Worm (Caenorhabditis elegans) whole organism, L1 larva: Measurements from ENCODE around the gene Y54H5A.2.

ENCODE experiments used
- C04F5.9 ChIP-seq: sonication (generic microtip); optimal IDR thresholded peaks from 2 replicates; lab custom pipeline; 2016; ENCODE audit warnings: missing genetic modification characterization, missing compliant biosample characterization
- C16A3.4 ChIP-seq: fragments of 150-350 bp; optimal IDR thresholded peaks from 2 replicates; lab custom pipeline; 2014; ENCODE audit warnings: missing biosample characterization, missing genetic modification characterization
- aha-1 ChIP-seq: fragments of 150-350 bp; optimal IDR thresholded peaks from 2 replicates; lab custom pipeline; 2014; ENCODE audit warnings: missing biosample characterization, missing genetic modification characterization
- alr-1 ChIP-seq: fragments of 200-800 bp; sonication (Bioruptor generic); optimal IDR thresholded peaks from 2 replicates; lab custom pipeline; 2018; ENCODE audit warnings: borderline replicate concordance, mild to moderate bottlenecking, missing genetic modification characterization, missing compliant biosample characterization
- aly-2 ChIP-seq: fragments of 150-350 bp; optimal IDR thresholded peaks from 2 replicates; lab custom pipeline; 2014; ENCODE audit warnings: missing biosample characterization, missing genetic modification characterization
- blmp-1 ChIP-seq: fragments of 150-350 bp; optimal IDR thresholded peaks from 2 replicates; lab custom pipeline; 2014; ENCODE audit warnings: missing biosample characterization, missing genetic modification characterization
- ceh-8 ChIP-seq: fragments of 200-800 bp; sonication (Bioruptor generic); optimal IDR thresholded peaks from 2 replicates; lab custom pipeline; 2018; ENCODE audit warnings: mild to moderate bottlenecking, missing genetic modification characterization, moderate library complexity, missing compliant biosample characterization
- ceh-82 ChIP-seq, 3 experiments: fragments of 150-350 bp in 1 of 3; sonication (generic microtip) in 2 of 3; optimal IDR thresholded peaks; 2 replicates each; lab custom pipeline; 2014 to 2017; ENCODE audit warnings: missing biosample characterization in 3 of 3, missing genetic modification characterization in 3 of 3
- ceh-88 ChIP-seq: fragments of 200-800 bp; sonication (Bioruptor generic); IDR thresholded peaks from 2 replicates; pipeline ENCODE4 v1.3.6; 2022; ENCODE audit warnings: missing genetic modification characterization, missing compliant biosample characterization
- ceh-90 ChIP-seq: sonication (generic microtip); optimal IDR thresholded peaks from 2 replicates; lab custom pipeline; 2016; ENCODE audit warnings: missing genetic modification characterization, missing compliant biosample characterization
- dpl-1 ChIP-seq, 3 experiments: fragments of 150-350 bp in 2 of 3; sonication (generic microtip) in 1 of 3; optimal IDR thresholded peaks; 2 replicates each; lab custom pipeline; 2014 to 2017; ENCODE audit warnings: missing biosample characterization in 3 of 3, missing genetic modification characterization in 3 of 3, missing genetic modification reagents in 3 of 3
- dsc-1 ChIP-seq: sonication (generic microtip); optimal IDR thresholded peaks from 2 replicates; lab custom pipeline; 2016; ENCODE audit warnings: mild to moderate bottlenecking, missing genetic modification characterization, missing compliant biosample characterization
- efl-1 ChIP-seq, 4 experiments: fragments of 150-350 bp; optimal IDR thresholded peaks in 3 of 4; peaks in 1 of 4; 1 replicate in 1 of 4; 2 replicates in 3 of 4; lab custom pipeline; 2014; ENCODE audit warnings: missing biosample characterization in 2 of 4, missing genetic modification characterization in 2 of 4, missing genetic modification reagents in 2 of 4
- egl-13 ChIP-seq: sonication (generic microtip); optimal IDR thresholded peaks from 2 replicates; lab custom pipeline; 2016; ENCODE audit warnings: missing genotype, missing genetic modification reagents, missing genetic modification characterization, missing compliant biosample characterization
- elt-3 ChIP-seq, 6 experiments: fragments of 150-350 bp in 1 of 6; sonication (generic microtip); optimal IDR thresholded peaks; 2 replicates each; lab custom pipeline; 2017 to 2018; ENCODE audit warnings: missing biosample characterization in 6 of 6, missing genetic modification characterization in 6 of 6, inconsistent platforms in 1 of 6
- fkh-4 ChIP-seq: sonication (generic microtip); optimal IDR thresholded peaks from 2 replicates; lab custom pipeline; 2016; ENCODE audit warnings: missing compliant biosample characterization, missing genetic modification characterization, borderline replicate concordance
- hlh-4 ChIP-seq: sonication (generic microtip); optimal IDR thresholded peaks from 2 replicates; lab custom pipeline; 2016; ENCODE audit warnings: mild to moderate bottlenecking, missing genetic modification characterization, missing compliant biosample characterization
- irx-1 ChIP-seq: sonication (generic microtip); optimal IDR thresholded peaks from 2 replicates; lab custom pipeline; 2016; ENCODE audit warnings: missing genetic modification characterization, missing compliant biosample characterization
- isw-1 ChIP-seq: fragments of 200-800 bp; sonication (Bioruptor generic); IDR thresholded peaks from 2 replicates; pipeline ENCODE4 v1.3.6; 2022; ENCODE audit warnings: missing genetic modification characterization, missing compliant biosample characterization
- lin-13 ChIP-seq: fragments of 150-350 bp; optimal IDR thresholded peaks from 2 replicates; lab custom pipeline; 2014; ENCODE audit warnings: missing biosample characterization, missing genetic modification reagents, missing genetic modification characterization
- lin-14 ChIP-seq: fragments of 200-800 bp; sonication (Bioruptor generic); optimal IDR thresholded peaks from 2 replicates; lab custom pipeline; 2018; ENCODE audit warnings: mild to moderate bottlenecking, missing genetic modification characterization, moderate library complexity, missing compliant biosample characterization
- lin-15B ChIP-seq: fragments of 150-350 bp; sonication (generic microtip); optimal IDR thresholded peaks from 3 replicates; lab custom pipeline; 2014; ENCODE audit warnings: missing biosample characterization, missing genetic modification characterization
- lin-35 ChIP-seq, 2 experiments: fragments of 150-350 bp; optimal IDR thresholded peaks; 2 replicates each; lab custom pipeline; 2014; ENCODE audit warnings: missing biosample characterization in 2 of 2, missing genetic modification characterization in 2 of 2, missing genetic modification reagents in 2 of 2
- lir-3 ChIP-seq: sonication (generic microtip); optimal IDR thresholded peaks from 2 replicates; lab custom pipeline; 2016; ENCODE audit warnings: mild to moderate bottlenecking, missing genetic modification characterization, moderate library complexity, missing compliant biosample characterization; ENCODE audit not compliant: poor library complexity
- lsy-2 ChIP-seq, 2 experiments: fragments of 150-350 bp; optimal IDR thresholded peaks; 2 replicates each; lab custom pipeline; 2014; ENCODE audit warnings: missing biosample characterization in 2 of 2, missing genetic modification characterization in 2 of 2
- mdl-1 ChIP-seq, 2 experiments: fragments of 150-350 bp; optimal IDR thresholded peaks; 2 replicates each; lab custom pipeline; 2014 to 2017; ENCODE audit warnings: missing biosample characterization in 2 of 2, missing genetic modification characterization in 2 of 2, inconsistent platforms in 1 of 2
- mef-2 ChIP-seq: fragments of 150-350 bp; optimal IDR thresholded peaks from 2 replicates; lab custom pipeline; 2014; ENCODE audit warnings: missing biosample characterization, missing genetic modification characterization
- mep-1 ChIP-seq: fragments of 150-350 bp; optimal IDR thresholded peaks from 2 replicates; lab custom pipeline; 2014; ENCODE audit warnings: missing biosample characterization, missing genetic modification characterization
- nhr-11 ChIP-seq: fragments of 150-350 bp; optimal IDR thresholded peaks from 2 replicates; lab custom pipeline; 2014; ENCODE audit warnings: missing biosample characterization, missing genetic modification characterization
- nhr-19 ChIP-seq: fragments of 200-800 bp; sonication (Bioruptor generic); conservative IDR thresholded peaks from 2 replicates; pipeline ENCODE4 v1.3.6; 2022; ENCODE audit warnings: missing genetic modification characterization, missing compliant biosample characterization
- nhr-20 ChIP-seq: sonication (generic microtip); optimal IDR thresholded peaks from 2 replicates; lab custom pipeline; 2016; ENCODE audit warnings: mild to moderate bottlenecking, missing genetic modification characterization, missing compliant biosample characterization
- nhr-71 ChIP-seq: sonication (generic microtip); optimal IDR thresholded peaks from 2 replicates; lab custom pipeline; 2016; ENCODE audit warnings: mild to moderate bottlenecking, missing genetic modification characterization, moderate library complexity, missing compliant biosample characterization
- nhr-77 ChIP-seq: fragments of 150-350 bp; optimal IDR thresholded peaks from 2 replicates; lab custom pipeline; 2014; ENCODE audit warnings: missing biosample characterization, missing genetic modification characterization
- nhr-85 ChIP-seq: sonication (generic microtip); peaks from one replicate; lab custom pipeline; 2016; ENCODE audit warnings: missing genetic modification characterization, inconsistent platforms, missing compliant biosample characterization
- nhr-90 ChIP-seq: sonication (generic microtip); optimal IDR thresholded peaks from 2 replicates; lab custom pipeline; 2016; ENCODE audit warnings: mild to moderate bottlenecking, missing genetic modification characterization, missing compliant biosample characterization; ENCODE audit not compliant: poor library complexity
- pqm-1 ChIP-seq: sonication (generic microtip); optimal IDR thresholded peaks from 3 replicates; lab custom pipeline; 2017; ENCODE audit warnings: missing biosample characterization, missing genetic modification characterization
- rnt-1 ChIP-seq: sonication (generic microtip); optimal IDR thresholded peaks from 2 replicates; lab custom pipeline; 2016; ENCODE audit warnings: mild to moderate bottlenecking, missing genetic modification characterization, moderate library complexity, missing compliant biosample characterization
- skn-1 ChIP-seq: fragments of 150-350 bp; optimal IDR thresholded peaks from 2 replicates; lab custom pipeline; 2014; ENCODE audit warnings: missing biosample characterization, missing genetic modification characterization
- sptf-1 ChIP-seq: fragments of 150-350 bp; optimal IDR thresholded peaks from 2 replicates; lab custom pipeline; 2014; ENCODE audit warnings: missing biosample characterization, missing genetic modification characterization
- swsn-7 ChIP-seq: sonication (generic microtip); optimal IDR thresholded peaks from 2 replicates; lab custom pipeline; 2016; ENCODE audit warnings: missing genetic modification characterization, missing compliant biosample characterization
- tlp-1 ChIP-seq: fragments of 150-350 bp; optimal IDR thresholded peaks from 2 replicates; lab custom pipeline; 2014; ENCODE audit warnings: missing biosample characterization, missing genetic modification characterization
- unc-30 ChIP-seq: sonication (generic microtip); optimal IDR thresholded peaks from 2 replicates; lab custom pipeline; 2017; ENCODE audit warnings: missing biosample characterization, missing genetic modification characterization
- unc-86 ChIP-seq: sonication (generic microtip); optimal IDR thresholded peaks from 2 replicates; lab custom pipeline; 2016; ENCODE audit warnings: missing genetic modification characterization, missing compliant biosample characterization
- zip-4 ChIP-seq: fragments of 200-800 bp; sonication (Bioruptor generic); optimal IDR thresholded peaks from 2 replicates; lab custom pipeline; 2018; ENCODE audit warnings: mild to moderate bottlenecking, missing genetic modification characterization, moderate library complexity, missing compliant biosample characterization

The Y54H5A.2 gene

ce11 chrIII:5165745-5166144, 16.4 kb upstream of the Y54H5A.2 start (continued):
- no peak for TF ChIP-seq zip-4 (GFP tag; lab: Kevin White, UChicago)
- no peak for TF ChIP-seq C04F5.9 (tag; lab: Kevin White, UChicago)
- TF ChIP-seq skn-1: no peak
- peak in 1 of 6 experiments; percentile 50 for TF ChIP-seq elt-3 (tag; optimal IDR thresholded peaks at IDR 0.05; lab: Kevin White, UChicago)
- no peak for TF ChIP-seq fkh-4 (tag; lab: Kevin White, UChicago)
- TF ChIP-seq isw-1 (GFP tag; lab: Robert Waterston, UW): no peak
- TF ChIP-seq nhr-19 (GFP tag; lab: Robert Waterston, UW): no peak
- no peak for TF ChIP-seq ceh-88 (GFP tag; lab: Robert Waterston, UW)
- no peak for TF ChIP-seq lin-14 (GFP tag; lab: Kevin White, UChicago)
- TF ChIP-seq nhr-71: peak; percentile 15
- no peak for TF ChIP-seq nhr-77 (tag; lab: Kevin White, UChicago)
- TF ChIP-seq ceh-82 (tag; optimal IDR thresholded peaks at IDR 0.05; lab: Kevin White, UChicago): no peak
- no peak for TF ChIP-seq alr-1 (tag; lab: Kevin White, UChicago)
- TF ChIP-seq ceh-90: no peak
- TF ChIP-seq unc-30 (tag; lab: Kevin White, UChicago): no peak
- no peak for TF ChIP-seq irx-1 (tag; lab: Kevin White, UChicago)
- TF ChIP-seq hlh-4: no peak
- TF ChIP-seq aly-2: no peak
- TF ChIP-seq mdl-1 (tag; optimal IDR thresholded peaks at IDR 0.05; lab: Kevin White, UChicago): no peak
- TF ChIP-seq nhr-11 (tag; lab: Kevin White, UChicago): no peak
- peak; percentile 66 for TF ChIP-seq nhr-85 (tag; lab: Kevin White, UChicago)
- no peak for TF ChIP-seq swsn-7 (tag; lab: Kevin White, UChicago)
- TF ChIP-seq aha-1: no peak

- TF ChIP-seq irx-1 (tag; lab: Kevin White, UChicago): no peak
- no peak for TF ChIP-seq lir-3 (tag; lab: Kevin White, UChicago)
- TF ChIP-seq pqm-1 (tag; lab: Kevin White, UChicago): no peak
- TF ChIP-seq mep-1 (tag; lab: Kevin White, UChicago): no peak
- no peak for TF ChIP-seq lsy-2 (tag; optimal IDR thresholded peaks at IDR 0.05; lab: Kevin White, UChicago)
- TF ChIP-seq alr-1 (tag; lab: Kevin White, UChicago): no peak
- TF ChIP-seq ceh-8: no peak
These were observed 15.8 kb upstream of the Y54H5A.2 start, which contains the start of gene T10F2.2 for ce11 chrIII:5165211-5165610. Gene T10F2.2, minus strand, starts transcription at chrIII:5165311.

ce11 chrIII:5162820-5163631, 13.6 kb upstream of the Y54H5A.2 start, which contains the start of gene gars-1:
Gene gars-1, minus strand, starts transcription at chrIII:5163627.
- TF ChIP-seq lsy-2 (tag; optimal IDR thresholded peaks at IDR 0.05; lab: Kevin White, UChicago) (peak in 1 of 2 experiments; percentile 30), blmp-1 (tag; lab: Kevin White, UChicago) (peak; percentile 70), mep-1 (tag; lab: Kevin White, UChicago) (peak; percentile 7), isw-1 (GFP tag; lab: Robert Waterston, UW) (no peak), rnt-1 (tag; lab: Kevin White, UChicago) (peak; percentile 15), lin-35 (GFP tag; optimal IDR thresholded peaks at IDR 0.05; lab: Kevin White, UChicago) (peak in 1 of 2 experiments; percentile 37), egl-13 (tag; lab: Kevin White, UChicago) (no peak), nhr-90 (tag; lab: Kevin White, UChicago) (no peak), C16A3.4 (tag; lab: Kevin White, UChicago) (peak; percentile 25), tlp-1 (tag; lab: Kevin White, UChicago) (no peak), efl-1 (optimal IDR thresholded peaks at IDR 0.05; lab: Kevin White, UChicago) (peak; percentile 32), efl-1 (GFP tag; optimal IDR thresholded peaks at IDR 0.05 in 1 of 2; lab: Kevin White, UChicago) (peak; percentile 40 to 80), dpl-1 (GFP tag; optimal IDR thresholded peaks at IDR 0.05; lab: Kevin White, UChicago) (peak; percentile 6 to 53 (median 7)), mef-2 (tag; lab: Kevin White, UChicago) (no peak), skn-1 (peak; percentile 66), nhr-20 (peak; percentile 4), pqm-1 (tag; lab: Kevin White, UChicago) (no peak), sptf-1 (tag; lab: Kevin White, UChicago) (no peak), nhr-71 (peak; percentile 19), unc-86 (tag; lab: Kevin White, UChicago) (no peak), zip-4 (GFP tag; lab: Kevin White, UChicago) (peak; percentile 82), lin-15B (tag; lab: Kevin White, UChicago) (peak; percentile 9), nhr-77 (tag; lab: Kevin White, UChicago) (no peak), nhr-85 (tag; lab: Kevin White, UChicago) (peak; percentile 25), dsc-1 (tag; lab: Kevin White, UChicago) (no peak), lin-13 (GFP tag; lab: Kevin White, UChicago) (peak; percentile 19)
